Fruit fly (Drosophila melanogaster) whole organism, wandering third instar larva: ENCODE measurements around the gene CG16736.

Experiments used
- Hr78 ChIP-seq: fragments of >200 bp; optimal IDR thresholded peaks from 2 replicates; lab custom pipeline; 2017; ENCODE audit warnings: missing biosample characterization, missing genetic modification characterization
- Myc ChIP-seq: fragments of >200 bp; optimal IDR thresholded peaks from 2 replicates; lab custom pipeline; 2017
- OdsH ChIP-seq: fragments of 200-800 bp; sonication (Bioruptor generic); optimal IDR thresholded peaks from 2 replicates; lab custom pipeline; 2016; ENCODE audit warnings: missing biosample characterization, mild to moderate bottlenecking, missing genetic modification characterization
- br ChIP-seq: fragments of 200-800 bp; sonication (Bioruptor generic); optimal IDR thresholded peaks from 2 replicates; lab custom pipeline; 2016; ENCODE audit warnings: missing biosample characterization, missing genetic modification characterization
- dl ChIP-seq, 2 experiments: fragments of 175-275, 200-275 bp in 1 of 2; fragments of 200-275 bp in 1 of 2; sonication (Bioruptor generic); optimal IDR thresholded peaks; lab custom pipeline; 2018; ENCODE audit warnings: mild to moderate bottlenecking in 2 of 2, missing biosample characterization in 2 of 2, missing genetic modification characterization in 2 of 2, moderate library complexity in 2 of 2; ENCODE audit not compliant: partially characterized antibody in 2 of 2, insufficient read depth in 1 of 2
- foxo ChIP-seq, 2 experiments: fragments of 200-800 bp; sonication (Bioruptor generic); optimal IDR thresholded peaks; 2 replicates in 1 of 2; 3 replicates in 1 of 2; lab custom pipeline; 2016 to 2017; ENCODE audit warnings: missing biosample characterization in 2 of 2, missing genetic modification characterization in 2 of 2
- h ChIP-seq: fragments of 200-800 bp; sonication (Bioruptor generic); optimal IDR thresholded peaks from 3 replicates; lab custom pipeline; 2016; ENCODE audit warnings: missing biosample characterization, mild to moderate bottlenecking, missing genetic modification characterization
- pan ChIP-seq: fragments of >200 bp; optimal IDR thresholded peaks from 2 replicates; lab custom pipeline; 2017
- psq ChIP-seq: fragments of 200-800 bp; sonication (Bioruptor generic); optimal IDR thresholded peaks from 3 replicates; lab custom pipeline; 2017; ENCODE audit warnings: missing biosample characterization, mild to moderate bottlenecking, missing genetic modification characterization, moderate library complexity
- tai ChIP-seq: sonication (Bioruptor generic); optimal IDR thresholded peaks from 2 replicates; lab custom pipeline; 2016; ENCODE audit warnings: missing biosample characterization, missing genetic modification characterization
- usp ChIP-seq: fragments of >200 bp; optimal IDR thresholded peaks from 2 replicates; lab custom pipeline; 2017; ENCODE audit warnings: missing biosample characterization, missing genetic modification characterization

DNA sequence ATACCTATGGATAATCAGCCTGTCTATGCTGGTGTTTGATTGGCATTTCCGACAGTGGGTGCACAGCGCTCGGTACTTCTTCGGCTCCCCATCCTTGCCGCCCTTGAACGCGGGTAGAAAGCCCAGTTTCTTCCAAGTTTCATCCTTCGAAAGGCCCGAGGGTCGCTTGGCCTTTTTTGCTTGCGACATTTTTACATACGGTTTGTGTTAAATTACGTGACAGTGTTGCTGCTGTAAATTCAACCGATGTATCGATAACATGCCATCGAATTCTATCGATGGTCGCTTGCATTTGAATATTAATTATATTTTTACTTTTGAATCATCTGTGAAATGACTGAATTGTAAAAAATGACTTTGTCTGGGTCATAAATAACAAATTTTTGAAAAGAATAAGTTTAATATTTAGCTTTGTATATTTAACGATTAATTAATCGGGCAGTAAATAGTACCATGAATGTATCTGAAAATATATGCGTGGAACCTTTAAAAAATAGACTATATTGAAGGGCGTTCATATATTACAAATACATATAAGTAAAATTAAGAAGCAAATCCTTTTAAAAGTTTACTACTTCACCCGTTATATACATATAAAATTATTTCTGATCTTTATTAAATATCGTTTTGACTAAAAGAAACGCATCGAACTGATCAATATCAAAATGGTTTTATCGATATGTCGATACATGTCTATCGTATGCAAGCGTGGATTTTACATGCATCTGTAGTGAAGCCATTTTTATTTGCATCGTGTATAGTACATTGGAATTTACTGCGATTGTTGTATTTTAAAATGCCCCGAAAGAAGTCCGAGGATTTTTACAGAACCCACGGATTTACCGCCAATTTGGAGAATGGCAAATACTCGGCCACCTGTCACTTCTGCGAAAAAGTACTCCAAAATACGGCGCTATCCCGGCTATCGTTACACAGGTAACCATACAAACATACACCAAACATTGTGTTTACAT, 1.0 kb upstream of the CG16736 start, which contains the start of the genes Ibf2 and Ibf1:
- TF ChIP-seq Hr78 (GFP tag; lab: Kevin White, UChicago) = no peak
- TF ChIP-seq psq (GFP tag; lab: Kevin White, UChicago) = no peak
- no peak for TF ChIP-seq usp (GFP tag; lab: Kevin White, UChicago)
- TF ChIP-seq br (GFP tag; lab: Kevin White, UChicago) = no peak
- no peak for TF ChIP-seq h (GFP tag; lab: Kevin White, UChicago)
- no peak for TF ChIP-seq tai (GFP tag; lab: Kevin White, UChicago)
- TF ChIP-seq pan (lab: Kevin White, UChicago) = no peak
- TF ChIP-seq OdsH (GFP tag; lab: Kevin White, UChicago) = no peak
- no peak for TF ChIP-seq dl (GFP tag; optimal IDR thresholded peaks at IDR 0.05; lab: Kevin White, UChicago; ENCODE audit: insufficient read depth in 1 of 2, partially characterized antibody in 2 of 2)
- TF ChIP-seq Myc (lab: Kevin White, UChicago) = no peak
- TF ChIP-seq foxo (GFP tag; optimal IDR thresholded peaks at IDR 0.05; lab: Kevin White, UChicago) = no peak
